Fruit fly (Drosophila melanogaster) whole organism: ENCODE measurements around the gene ATPsynB.

Experiments
- EcR ChIP-seq, 2 experiments: fragments of >200 bp; optimal IDR thresholded peaks; 2 replicates each; lab custom pipeline; 2017; ENCODE audit warnings: missing biosample characterization in 2 of 2, missing genetic modification characterization in 2 of 2, missing genetic modification reagents in 2 of 2
- usp ChIP-seq: fragments of >200 bp; optimal IDR thresholded peaks from 2 replicates; lab custom pipeline; 2017; ENCODE audit warnings: missing biosample characterization, missing genetic modification characterization, mixed read lengths

- TF ChIP-seq usp (GFP tag; lab: Kevin White, UChicago) (no peak), EcR (GFP tag; optimal IDR thresholded peaks at IDR 0.05; lab: Kevin White, UChicago) (no peak)
Observed at dm6 chr3L:9713383-9713827, 16.4 kb upstream of the ATPsynB start, which contains the start of gene SH3PX1.
